Fruit fly (Drosophila melanogaster) Kc167 (cell line): Measurements from ENCODE around the gene CG31643.

Experiments used
- Myc ChIP-seq: fragments of >200 bp; optimal IDR thresholded peaks from 2 replicates; lab custom pipeline; 2017; ENCODE audit warnings: missing external identifiers
- Sin3A ChIP-seq: fragments of >200 bp; optimal IDR thresholded peaks from 2 replicates; lab custom pipeline; 2018; ENCODE audit warnings: missing external identifiers
- h ChIP-seq: fragments of >200 bp; optimal IDR thresholded peaks from 3 replicates; lab custom pipeline; 2018; ENCODE audit warnings: missing external identifiers
- psq ChIP-seq: fragments of >200 bp; optimal IDR thresholded peaks from 2 replicates; lab custom pipeline; 2017; ENCODE audit warnings: missing external identifiers

DNA sequence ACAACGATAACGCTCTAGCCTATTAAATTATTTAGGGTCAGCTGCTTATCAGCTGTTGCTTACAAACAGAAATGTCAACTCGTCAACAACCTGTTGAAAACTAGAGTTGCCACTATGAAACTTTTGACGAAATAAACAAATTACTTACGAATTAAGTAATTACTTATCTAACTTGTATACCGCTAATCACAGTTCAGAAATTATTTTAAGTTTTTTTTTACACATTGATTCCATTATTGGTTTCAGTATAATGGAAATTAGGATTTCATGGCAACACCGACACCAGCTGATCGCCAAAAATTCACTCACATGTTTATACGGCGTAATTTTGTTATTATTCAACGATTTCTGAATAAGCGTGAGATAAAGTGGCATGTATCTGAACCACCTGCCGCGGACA, at the start of gene CG31643, which contains the start of gene CG9117:
- TF ChIP-seq Myc (lab: Kevin White, UChicago) (no peak), h (lab: Kevin White, UChicago) (no peak), psq (lab: Kevin White, UChicago) (no peak), Sin3A (no peak)
